Fruit fly (Drosophila melanogaster) whole organism, pupa: Measurements from ENCODE around the gene Nek2.

Experiments
- CG34367 ChIP-seq: fragments of 200-800 bp; sonication (Bioruptor generic); optimal IDR thresholded peaks from 2 replicates; lab custom pipeline; 2018; ENCODE audit warnings: missing biosample characterization, mild to moderate bottlenecking, missing genetic modification characterization
- CG8301 ChIP-seq: fragments of 200-800 bp; sonication (Bioruptor generic); optimal IDR thresholded peaks from 2 replicates; lab custom pipeline; 2018; ENCODE audit warnings: missing biosample characterization, mild to moderate bottlenecking, missing genetic modification characterization
- EcR ChIP-seq: fragments of 200-800 bp; sonication (Bioruptor generic); optimal IDR thresholded peaks from 3 replicates; lab custom pipeline; 2019; ENCODE audit warnings: missing biosample characterization, missing genetic modification characterization, mild to moderate bottlenecking, moderate library complexity, missing genetic modification reagents
- Snoo ChIP-seq: fragments of 200-800 bp; sonication (Bioruptor generic); optimal IDR thresholded peaks from 3 replicates; lab custom pipeline; 2017; ENCODE audit warnings: missing biosample characterization, mild to moderate bottlenecking, missing genetic modification characterization, inconsistent platforms

DNA sequence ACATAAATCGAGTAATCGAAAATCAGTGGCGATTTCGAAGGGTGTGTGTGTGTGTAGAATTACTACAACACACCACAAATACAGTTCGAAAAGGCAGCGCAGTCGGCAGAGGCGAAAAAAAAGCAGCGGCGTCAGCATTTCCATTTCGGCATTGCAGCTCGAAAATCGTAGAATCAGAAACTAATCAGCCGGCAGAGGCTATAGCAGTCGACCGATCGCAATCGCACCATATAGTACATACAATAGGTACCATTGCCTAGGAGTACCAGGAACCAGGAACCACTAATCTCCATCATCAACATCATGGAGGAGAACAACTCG lies 17.6 kb upstream of the Nek2 start:
- TF ChIP-seq CG8301 (tag; lab: Kevin White, UChicago), result no peak
- no peak for TF ChIP-seq CG34367 (tag; lab: Kevin White, UChicago)
- no peak for TF ChIP-seq Snoo (tag; lab: Kevin White, UChicago)
- TF ChIP-seq EcR (GFP tag; lab: Kevin White, UChicago), result no peak
